Fruit fly (Drosophila melanogaster): ENCODE measurements around the gene hoe2.

Gene hoe2

dm6 chr2L:4893612-4894011 is 42.6 kb downstream of the hoe2 start (continued):
- TF ChIP-seq pan (optimal IDR thresholded peaks at IDR 0.05): no peak
- no peak for TF ChIP-seq pan (GFP tag; optimal IDR thresholded peaks at IDR 0.05 in 1 of 2, IDR thresholded peaks at IDR 0.05 in 1 of 2)

DNA sequence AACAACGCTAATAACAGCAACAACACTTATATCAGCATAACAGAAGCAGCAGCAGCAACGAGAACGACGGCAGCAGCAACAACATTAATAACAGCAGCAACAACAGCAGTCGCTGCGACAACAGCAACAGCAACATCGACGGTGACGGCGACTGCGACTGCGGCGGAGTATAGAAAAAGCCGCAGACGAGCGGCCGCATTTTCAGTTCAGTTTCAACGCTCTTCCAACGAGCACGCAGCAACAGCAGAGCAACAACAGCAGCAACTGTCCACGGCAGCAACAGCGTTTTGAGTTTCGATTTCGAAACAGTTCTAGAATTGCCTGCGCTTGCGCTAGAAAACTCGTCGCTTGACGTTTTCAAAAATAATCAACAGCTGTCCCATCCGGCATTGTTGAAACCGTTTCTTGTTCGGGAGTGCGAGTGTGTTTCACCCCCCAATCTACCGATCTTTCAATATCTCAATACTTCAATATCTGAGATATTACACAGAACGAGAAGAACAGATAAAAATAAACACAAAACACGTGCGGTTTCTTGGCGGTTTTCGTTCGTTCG is 44.3 kb downstream of the hoe2 start, which contains the start of gene CG3036:
CG3036 (plus strand) TSS at position 199 of the 556 bp plus-strand sequence.
- peak; percentile 30 for TF ChIP-seq pros (GFP tag; optimal IDR thresholded peaks at IDR 0.05)
- peak; percentile 26; the same call in 1 of the 2 replicates for TF ChIP-seq E2f2 (GFP tag; IDR thresholded peaks at IDR 0.05)
- no peak for TF ChIP-seq HLH54F (GFP tag; optimal IDR thresholded peaks at IDR 0.05)
- no peak for TF ChIP-seq CG15073 (GFP tag; optimal IDR thresholded peaks at IDR 0.05)
- no peak for TF ChIP-seq gcm2 (GFP tag; optimal IDR thresholded peaks at IDR 0.05)
- TF ChIP-seq CG13287 (GFP tag; IDR thresholded peaks at IDR 0.05; ENCODE audit: partially characterized antibody): peak; percentile 66; the same call in 1 of the 2 replicates
- TF ChIP-seq sqz (GFP tag; optimal IDR thresholded peaks at IDR 0.05): no peak
- TF ChIP-seq CG17912 (GFP tag; optimal IDR thresholded peaks at IDR 0.05): no peak
- no peak for TF ChIP-seq CG18764 (GFP tag; optimal IDR thresholded peaks at IDR 0.05)
- TF ChIP-seq Lpt (GFP tag; optimal IDR thresholded peaks at IDR 0.05): no peak
- no peak for TF ChIP-seq btn (GFP tag; optimal IDR thresholded peaks at IDR 0.05)
- no peak for TF ChIP-seq Six4 (GFP tag; optimal IDR thresholded peaks at IDR 0.05)
- peak; percentile 98 for TF ChIP-seq chinmo (GFP tag; IDR thresholded peaks at IDR 0.05; ENCODE audit: partially characterized antibody)
- peak; percentile 40; the same call in 1 of the 2 replicates for TF ChIP-seq crol (GFP tag; IDR thresholded peaks at IDR 0.05)
- peak; percentile 6; the same call in 1 of the 3 replicates for TF ChIP-seq row (GFP tag; IDR thresholded peaks at IDR 0.05)
- no peak for TF ChIP-seq Lhr (GFP tag; optimal IDR thresholded peaks at IDR 0.05)
- no peak for TF ChIP-seq CG6854 (GFP tag; optimal IDR thresholded peaks at IDR 0.05)
- TF ChIP-seq CG2202 (tag; optimal IDR thresholded peaks at IDR 0.05): peak; percentile 7
- peak; percentile 18 for TF ChIP-seq Mad (GFP tag; optimal IDR thresholded peaks at IDR 0.05)
- no peak for TF ChIP-seq hkb (optimal IDR thresholded peaks at IDR 0.05)
- no peak; the same call in none of the 2 replicates for TF ChIP-seq hkb (GFP tag; IDR thresholded peaks at IDR 0.05)
- TF ChIP-seq dmrt11E (tag; optimal IDR thresholded peaks at IDR 0.05): no peak
- TF ChIP-seq trem (tag; optimal IDR thresholded peaks at IDR 0.05): peak; percentile 18
- no peak for TF ChIP-seq GATAe (GFP tag; conservative IDR thresholded peaks at IDR 0.05)
- TF ChIP-seq crc (GFP tag; optimal IDR thresholded peaks at IDR 0.05): no peak
- TF ChIP-seq da (GFP tag; optimal IDR thresholded peaks at IDR 0.05): peak; percentile 14
- TF ChIP-seq tup (GFP tag; optimal IDR thresholded peaks at IDR 0.05): no peak
- TF ChIP-seq mam (GFP tag; optimal IDR thresholded peaks at IDR 0.05): no peak
- TF ChIP-seq YL-1 (GFP tag; optimal IDR thresholded peaks at IDR 0.05): peak; percentile 9
- TF ChIP-seq CrebB (tag; optimal IDR thresholded peaks at IDR 0.05): peak; percentile 51
- no peak for TF ChIP-seq Gsc (GFP tag; IDR thresholded peaks at IDR 0.05)
- TF ChIP-seq CG5245 (GFP tag; optimal IDR thresholded peaks at IDR 0.05): no peak
- no peak; the same call in 2 of the 3 replicates for TF ChIP-seq CG17361 (GFP tag; IDR thresholded peaks at IDR 0.05)
- TF ChIP-seq sens (GFP tag): peak; percentile 82
- no peak for TF ChIP-seq CG1529 (GFP tag; optimal IDR thresholded peaks at IDR 0.05)
- no peak for TF ChIP-seq ttk (GFP tag; IDR thresholded peaks at IDR 0.05)
- TF ChIP-seq bsh (GFP tag; optimal IDR thresholded peaks at IDR 0.05): peak; percentile 23 to 37
- no peak for TF ChIP-seq CG4820 (GFP tag; optimal IDR thresholded peaks at IDR 0.05)
- TF ChIP-seq BEAF-32 (GFP tag; optimal IDR thresholded peaks at IDR 0.05): no peak
- peak; percentile 63 for TF ChIP-seq CG17328 (GFP tag; IDR thresholded peaks at IDR 0.05)
- peak; percentile 14 for TF ChIP-seq CG12659 (GFP tag; optimal IDR thresholded peaks at IDR 0.05)
- no peak for TF ChIP-seq Taf1 (GFP tag; IDR thresholded peaks at IDR 0.05)
- no peak for TF ChIP-seq h (optimal IDR thresholded peaks at IDR 0.05)
- TF ChIP-seq bigmax (GFP tag; optimal IDR thresholded peaks at IDR 0.05): no peak
- peak; percentile 4 for TF ChIP-seq CG18262 (tag; optimal IDR thresholded peaks at IDR 0.05)
- TF ChIP-seq HLHmδ (GFP tag; optimal IDR thresholded peaks at IDR 0.05): peak; percentile 58
- no peak for TF ChIP-seq tap (tag; optimal IDR thresholded peaks at IDR 0.05)
- TF ChIP-seq CG10147 (GFP tag; optimal IDR thresholded peaks at IDR 0.05): peak; percentile 2

Measured in whole organism, embryonic.